Worm (Caenorhabditis elegans) whole organism, young adult: ENCODE measurements around the gene F45E12.5.

ENCODE experiments used
- B0336.3 ChIP-seq: fragments of 200-800 bp; sonication (Bioruptor generic); IDR thresholded peaks from 2 replicates; pipeline ENCODE4 v1.3.6; 2022; ENCODE audit warnings: missing genetic modification characterization, missing compliant biosample characterization
- D2030.7 ChIP-seq: fragments of 200-800 bp; sonication (Bioruptor generic); IDR thresholded peaks from 2 replicates; pipeline ENCODE4 v1.3.6; 2022; ENCODE audit warnings: missing genetic modification reagents, missing genetic modification characterization, missing compliant biosample characterization
- F10E7.11 ChIP-seq: sonication (generic microtip); optimal IDR thresholded peaks from 2 replicates; lab custom pipeline; 2017; ENCODE audit warnings: mild to moderate bottlenecking, missing genetic modification characterization, moderate library complexity, missing compliant biosample characterization
- F23B12.7 ChIP-seq: sonication (generic microtip); optimal IDR thresholded peaks from 2 replicates; lab custom pipeline; 2017; ENCODE audit warnings: missing genetic modification characterization, mild to moderate bottlenecking, missing compliant biosample characterization, antibody characterized with exemption, moderate library complexity; ENCODE audit not compliant: insufficient read depth
- F39B2.1 ChIP-seq: fragments of 200-800 bp; sonication (Bioruptor generic); IDR thresholded peaks from 2 replicates; pipeline ENCODE4 v1.3.6; 2022; ENCODE audit warnings: missing genetic modification reagents, missing genetic modification characterization, missing compliant biosample characterization
- F52B5.7 ChIP-seq: sonication (generic microtip); optimal IDR thresholded peaks from 2 replicates; lab custom pipeline; 2016; ENCODE audit warnings: mild to moderate bottlenecking, missing genetic modification characterization, missing compliant biosample characterization
- F57A8.1 ChIP-seq: fragments of 200-800 bp; sonication (Bioruptor generic); optimal IDR thresholded peaks from 2 replicates; lab custom pipeline; 2018; ENCODE audit warnings: mild to moderate bottlenecking, missing genetic modification characterization, moderate library complexity, missing compliant biosample characterization
- F57C9.4 ChIP-seq: sonication (generic microtip); optimal IDR thresholded peaks from 2 replicates; lab custom pipeline; 2017; ENCODE audit warnings: mild to moderate bottlenecking, missing genetic modification characterization, missing compliant biosample characterization
- K11D2.4 ChIP-seq: fragments of 200-800 bp; sonication (Bioruptor generic); IDR thresholded peaks from 2 replicates; pipeline ENCODE4 v1.3.6; 2022; ENCODE audit warnings: missing genetic modification reagents, missing genetic modification characterization, missing compliant biosample characterization
- Y56A3A.18 ChIP-seq: fragments of 200-800 bp; sonication (Bioruptor generic); IDR thresholded peaks from 2 replicates; pipeline ENCODE4 v1.3.6; 2022; ENCODE audit warnings: missing genetic modification reagents, missing genetic modification characterization, missing compliant biosample characterization
- Y79H2A.3 ChIP-seq: fragments of 200-800 bp; sonication (Bioruptor generic); conservative IDR thresholded peaks from 2 replicates; pipeline ENCODE4 v1.3.6; 2022; ENCODE audit warnings: missing genetic modification reagents, missing genetic modification characterization, missing compliant biosample characterization
- ama-1 ChIP-seq, 3 experiments: fragments of 150-350 bp in 1 of 3; sonication (generic microtip) in 2 of 3; optimal IDR thresholded peaks; 2 replicates each; lab custom pipeline; 2014 to 2018; ENCODE audit warnings: missing biosample characterization in 2 of 3, missing genetic modification characterization in 2 of 3, missing genetic modification reagents in 2 of 3
- attf-5 ChIP-seq: fragments of 200-800 bp; sonication (Bioruptor generic); optimal IDR thresholded peaks from 2 replicates; lab custom pipeline; 2018; ENCODE audit warnings: mild to moderate bottlenecking, missing genetic modification characterization, missing compliant biosample characterization
- attf-6 ChIP-seq: fragments of 200-800 bp; sonication (Bioruptor generic); IDR thresholded peaks from 2 replicates; pipeline ENCODE4 v1.3.6; 2022; ENCODE audit warnings: missing genetic modification reagents, missing genetic modification characterization, missing compliant biosample characterization
- bed-1 ChIP-seq: fragments of 200-800 bp; sonication (Bioruptor generic); IDR thresholded peaks from 2 replicates; pipeline ENCODE4 v1.3.6; 2022; ENCODE audit warnings: missing genetic modification reagents, missing genetic modification characterization, missing compliant biosample characterization
- bed-2 ChIP-seq: fragments of 200-800 bp; sonication (Bioruptor generic); IDR thresholded peaks from 2 replicates; pipeline ENCODE4 v1.3.6; 2022; ENCODE audit warnings: missing genetic modification reagents, missing genetic modification characterization, missing compliant biosample characterization
- ccch-3 ChIP-seq: fragments of 200-800 bp; sonication (Bioruptor generic); optimal IDR thresholded peaks from 2 replicates; lab custom pipeline; 2018; ENCODE audit warnings: mild to moderate bottlenecking, missing genetic modification characterization, missing compliant biosample characterization
- ceh-100 ChIP-seq: fragments of 200-800 bp; sonication (Bioruptor generic); IDR thresholded peaks from 2 replicates; pipeline ENCODE4 v1.3.6; 2022; ENCODE audit warnings: missing genetic modification reagents, missing genetic modification characterization, missing compliant biosample characterization
- ceh-40 ChIP-seq: fragments of 200-800 bp; sonication (Bioruptor generic); IDR thresholded peaks from 2 replicates; pipeline ENCODE4 v1.3.6; 2022; ENCODE audit warnings: missing genetic modification characterization, missing compliant biosample characterization
- ceh-79 ChIP-seq: sonication (generic microtip); optimal IDR thresholded peaks from 2 replicates; lab custom pipeline; 2017; ENCODE audit warnings: mild to moderate bottlenecking, missing genetic modification characterization, missing compliant biosample characterization
- die-1 ChIP-seq: sonication (generic microtip); optimal IDR thresholded peaks from 2 replicates; lab custom pipeline; 2016; ENCODE audit warnings: missing genotype, mild to moderate bottlenecking, missing genetic modification characterization, missing compliant biosample characterization
- dox-1 ChIP-seq: fragments of 200-800 bp; sonication (Bioruptor generic); IDR thresholded peaks from 2 replicates; pipeline ENCODE4 v1.3.6; 2022; ENCODE audit warnings: missing genetic modification reagents, missing genetic modification characterization, missing compliant biosample characterization
- dpl-1 ChIP-seq: fragments of 150-350 bp; optimal IDR thresholded peaks from 2 replicates; lab custom pipeline; 2014; ENCODE audit warnings: missing biosample characterization, missing genetic modification reagents, missing genetic modification characterization
- efl-1 ChIP-seq: fragments of 150-350 bp; optimal IDR thresholded peaks from 2 replicates; lab custom pipeline; 2014; ENCODE audit warnings: missing biosample characterization, missing genetic modification reagents, missing genetic modification characterization
- ets-4 ChIP-seq: fragments of 200-800 bp; sonication (Bioruptor generic); optimal IDR thresholded peaks from 2 replicates; lab custom pipeline; 2018; ENCODE audit warnings: mild to moderate bottlenecking, missing genetic modification characterization, missing compliant biosample characterization
- him-1 ChIP-seq: sonication (generic microtip); optimal IDR thresholded peaks from 2 replicates; lab custom pipeline; 2016; ENCODE audit warnings: missing genotype, missing genetic modification reagents, missing genetic modification characterization, missing compliant biosample characterization
- hlh-12 ChIP-seq: sonication (generic microtip); optimal IDR thresholded peaks from 2 replicates; lab custom pipeline; 2016; ENCODE audit warnings: missing genetic modification characterization, missing compliant biosample characterization
- hlh-26 ChIP-seq: fragments of 200-800 bp; sonication (Bioruptor generic); conservative IDR thresholded peaks from 2 replicates; pipeline ENCODE4 v1.3.6; 2022; ENCODE audit warnings: missing genetic modification reagents, missing genetic modification characterization, missing compliant biosample characterization
- hmg-1.2 ChIP-seq: fragments of 200-800 bp; sonication (Bioruptor generic); IDR thresholded peaks from 2 replicates; pipeline ENCODE4 v1.3.6; 2022; ENCODE audit warnings: missing genetic modification reagents, missing genetic modification characterization, missing compliant biosample characterization
- hmg-20 ChIP-seq: fragments of 200-800 bp; sonication (Bioruptor generic); IDR thresholded peaks from 2 replicates; pipeline ENCODE4 v1.3.6; 2022; ENCODE audit warnings: missing genetic modification reagents, missing genetic modification characterization, missing compliant biosample characterization
- madf-10 ChIP-seq: sonication (generic microtip); optimal IDR thresholded peaks from 2 replicates; lab custom pipeline; 2016; ENCODE audit warnings: mild to moderate bottlenecking, missing genetic modification characterization, missing compliant biosample characterization
- madf-8 ChIP-seq: fragments of 200-800 bp; sonication (Bioruptor generic); conservative IDR thresholded peaks from 2 replicates; pipeline ENCODE4 v1.3.6; 2022; ENCODE audit warnings: missing genetic modification reagents, missing genetic modification characterization, missing compliant biosample characterization
- mel-28 ChIP-seq: sonication (generic microtip); optimal IDR thresholded peaks from 2 replicates; lab custom pipeline; 2016; ENCODE audit warnings: borderline replicate concordance, mild to moderate bottlenecking, missing genetic modification characterization, missing compliant biosample characterization
- mes-4 ChIP-seq: sonication (generic microtip); optimal IDR thresholded peaks from 2 replicates; lab custom pipeline; 2016; ENCODE audit warnings: missing genotype, missing genetic modification characterization, missing compliant biosample characterization
- mxl-1 ChIP-seq: sonication (generic microtip); optimal IDR thresholded peaks from 2 replicates; lab custom pipeline; 2016; ENCODE audit warnings: missing genetic modification characterization, missing compliant biosample characterization
- rec-8 ChIP-seq, 2 experiments: sonication (generic microtip); optimal IDR thresholded peaks; 2 replicates each; lab custom pipeline; 2016; ENCODE audit warnings: mild to moderate bottlenecking in 2 of 2, missing genetic modification characterization in 2 of 2, missing genetic modification reagents in 2 of 2, missing genotype in 2 of 2, missing biosample characterization in 1 of 2, missing compliant biosample characterization in 1 of 2, moderate library complexity in 1 of 2
- repo-1 ChIP-seq: sonication (generic microtip); optimal IDR thresholded peaks from 2 replicates; lab custom pipeline; 2017; ENCODE audit warnings: mild to moderate bottlenecking, missing genetic modification characterization, missing compliant biosample characterization
- sdz-38 ChIP-seq: sonication (generic microtip); optimal IDR thresholded peaks from 2 replicates; lab custom pipeline; 2016; ENCODE audit warnings: missing genotype, missing genetic modification characterization, missing compliant biosample characterization
- snpc-1.1 ChIP-seq: sonication (generic microtip); optimal IDR thresholded peaks from 2 replicates; lab custom pipeline; 2017; ENCODE audit warnings: missing genetic modification characterization, mild to moderate bottlenecking, missing compliant biosample characterization, antibody characterized with exemption, moderate library complexity, missing genotype, missing genetic modification reagents; ENCODE audit not compliant: insufficient read depth
- snpc-3.4 ChIP-seq: sonication (generic microtip); optimal IDR thresholded peaks from 2 replicates; lab custom pipeline; 2017; ENCODE audit warnings: missing genetic modification characterization, mild to moderate bottlenecking, missing compliant biosample characterization, antibody characterized with exemption, moderate library complexity, missing genotype, missing genetic modification reagents
- somi-1 ChIP-seq: fragments of 200-800 bp; sonication (Bioruptor generic); optimal IDR thresholded peaks from 2 replicates; lab custom pipeline; 2018; ENCODE audit warnings: mild to moderate bottlenecking, missing genetic modification characterization, missing compliant biosample characterization
- unc-130 ChIP-seq: sonication (generic microtip); optimal IDR thresholded peaks from 2 replicates; lab custom pipeline; 2016; ENCODE audit warnings: missing genetic modification reagents, missing genetic modification characterization, missing compliant biosample characterization
- unc-62 ChIP-seq: fragments of 150-350 bp; optimal IDR thresholded peaks from 2 replicates; lab custom pipeline; 2014; ENCODE audit warnings: missing biosample characterization, missing genetic modification reagents, missing genetic modification characterization
- xnd-1 ChIP-seq: sonication (generic microtip); optimal IDR thresholded peaks from 2 replicates; lab custom pipeline; 2016; ENCODE audit warnings: missing genotype, missing genetic modification reagents, missing genetic modification characterization, missing compliant biosample characterization
- zim-3 ChIP-seq: sonication (generic microtip); optimal IDR thresholded peaks from 2 replicates; lab custom pipeline; 2017; ENCODE audit warnings: mild to moderate bottlenecking, missing genetic modification characterization, moderate library complexity, missing compliant biosample characterization
- ztf-25 ChIP-seq: fragments of 200-800 bp; sonication (Bioruptor generic); IDR thresholded peaks from 2 replicates; pipeline ENCODE4 v1.3.6; 2022; ENCODE audit warnings: missing genetic modification reagents, missing genetic modification characterization, missing compliant biosample characterization

The F45E12.5 gene

DNA sequence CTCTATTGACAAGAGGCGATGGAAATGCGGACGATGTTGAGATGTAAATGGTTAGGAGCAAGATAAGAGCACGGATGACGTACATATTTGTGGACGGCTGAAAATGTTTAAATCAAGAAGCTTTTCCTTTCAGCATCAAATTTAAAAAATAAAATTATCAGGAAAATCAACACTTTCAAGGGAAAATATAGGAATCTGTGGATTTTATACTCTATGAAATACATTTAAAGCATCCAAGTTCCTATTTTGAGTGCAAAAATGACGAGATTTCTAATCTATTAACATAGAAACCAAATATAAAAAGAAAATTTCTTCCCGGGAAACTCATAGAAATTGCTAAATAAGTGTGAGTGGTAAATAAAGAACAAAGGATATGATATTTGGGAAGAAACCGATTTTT lies 4.2 kb upstream of the F45E12.5 start, which contains the start of gene F45E12.6:
TSS of gene F45E12.6 (minus strand) at position 101 of the 400 bp plus-strand sequence.
- TF ChIP-seq D2030.7 (GFP tag; lab: Robert Waterston, UW), result no peak
- TF ChIP-seq ama-1 (optimal IDR thresholded peaks at IDR 0.05; lab: Kevin White, UChicago), result no peak
- TF ChIP-seq ama-1 (GFP tag; optimal IDR thresholded peaks at IDR 0.05; lab: Kevin White, UChicago), result no peak
- TF ChIP-seq madf-8, result no peak
- no peak for TF ChIP-seq unc-130 (GFP tag; lab: Kevin White, UChicago)
- no peak for TF ChIP-seq snpc-1.1 (tag; lab: Kevin White, UChicago)
- no peak for TF ChIP-seq zim-3 (tag; lab: Kevin White, UChicago)
- TF ChIP-seq him-1 (tag; lab: Kevin White, UChicago), result no peak
- no peak for TF ChIP-seq ccch-3 (GFP tag; lab: Kevin White, UChicago)
- TF ChIP-seq F23B12.7, result no peak
- no peak for TF ChIP-seq mel-28
- no peak for TF ChIP-seq F57C9.4 (tag; lab: Kevin White, UChicago)
- no peak for TF ChIP-seq unc-62 (GFP tag; lab: Kevin White, UChicago)
- TF ChIP-seq attf-6 (GFP tag; lab: Robert Waterston, UW), result no peak
- TF ChIP-seq Y79H2A.3, result no peak
- TF ChIP-seq rec-8 (tag; optimal IDR thresholded peaks at IDR 0.05; lab: Kevin White, UChicago), result no peak
- no peak for TF ChIP-seq K11D2.4 (GFP tag; lab: Robert Waterston, UW)
- TF ChIP-seq ceh-40 (GFP tag; lab: Robert Waterston, UW), result no peak

DNA sequence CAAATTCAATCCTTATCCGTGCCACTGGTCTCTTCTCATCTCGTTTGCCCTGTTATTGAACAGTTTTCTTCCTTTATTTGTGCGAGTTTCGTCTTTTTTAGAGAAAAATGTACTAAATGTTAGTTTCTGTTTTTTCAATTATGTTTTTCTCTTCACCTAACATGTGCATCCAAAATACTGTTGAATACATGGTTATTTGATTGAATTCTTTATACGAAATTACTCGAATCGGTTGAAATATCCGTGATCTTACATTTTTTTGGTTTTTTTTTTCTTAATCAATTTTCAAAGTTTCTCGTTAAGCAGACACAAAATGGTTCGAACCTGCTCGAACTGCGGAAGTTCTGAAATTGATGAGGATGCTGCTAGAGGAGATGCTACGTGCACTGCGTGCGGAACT lies 4.4 kb downstream of the F45E12.5 start, which contains the start of gene brf-1:
TSS of gene brf-1 (plus strand) at position 301 of the 400 bp plus-strand sequence.
- no peak for TF ChIP-seq mxl-1 (tag; lab: Kevin White, UChicago)
- TF ChIP-seq sdz-38, result no peak
- no peak for TF ChIP-seq dox-1 (GFP tag; lab: Robert Waterston, UW)
- no peak for TF ChIP-seq somi-1
- no peak for TF ChIP-seq rec-8 (tag; optimal IDR thresholded peaks at IDR 0.05; lab: Kevin White, UChicago)
- no peak for TF ChIP-seq die-1 (tag; lab: Kevin White, UChicago)
- no peak for TF ChIP-seq snpc-1.1 (tag; lab: Kevin White, UChicago)
- TF ChIP-seq attf-5 (GFP tag; lab: Kevin White, UChicago), result no peak
- no peak for TF ChIP-seq mes-4
- no peak for TF ChIP-seq F10E7.11 (tag; lab: Kevin White, UChicago)
- no peak for TF ChIP-seq bed-2 (GFP tag; lab: Robert Waterston, UW)
- TF ChIP-seq bed-1, result no peak
- TF ChIP-seq zim-3 (tag; lab: Kevin White, UChicago), result no peak

ce11 chrII:7301670-7302151 lies 8.2 kb downstream of the F45E12.5 start, which contains the start of gene cul-4:
Gene cul-4 (plus strand): TSS chrII:7302101.
- TF ChIP-seq ztf-25 (GFP tag; lab: Robert Waterston, UW) (no peak), F39B2.1 (GFP tag; lab: Robert Waterston, UW) (no peak), zim-3 (tag; lab: Kevin White, UChicago) (no peak), snpc-3.4 (tag; lab: Kevin White, UChicago) (peak; percentile 91), ceh-100 (peak; percentile 74), die-1 (tag; lab: Kevin White, UChicago) (peak; percentile 0), repo-1 (tag; lab: Kevin White, UChicago) (peak; percentile 12), dpl-1 (GFP tag; lab: Kevin White, UChicago) (peak; percentile 53), xnd-1 (tag; lab: Kevin White, UChicago) (peak; percentile 97), hmg-1.2 (GFP tag; lab: Robert Waterston, UW) (peak; percentile 85), ets-4 (no peak), unc-130 (GFP tag; lab: Kevin White, UChicago) (peak; percentile 53), B0336.3 (GFP tag; lab: Robert Waterston, UW) (peak; percentile 88), F52B5.7 (no peak), efl-1 (GFP tag; lab: Kevin White, UChicago) (peak; percentile 63), F57A8.1 (no peak), hlh-26 (GFP tag; lab: Robert Waterston, UW) (no peak), hmg-20 (GFP tag; lab: Robert Waterston, UW) (0 out of 2 replicates have a peak, but pooled peaks have one; percentile 51), ceh-79 (tag; lab: Kevin White, UChicago) (no peak), madf-10 (tag; lab: Kevin White, UChicago) (no peak), hlh-12 (tag; lab: Kevin White, UChicago) (no peak), Y56A3A.18 (GFP tag; lab: Robert Waterston, UW) (0 out of 2 replicates have a peak, but pooled peaks have one; percentile 50), attf-6 (GFP tag; lab: Robert Waterston, UW) (peak; percentile 71)
